Fruit fly (Drosophila melanogaster) whole organism, wandering third instar larva: ENCODE results near the gene CG4842.

Experiments used
- Abd-B ChIP-seq: fragments of >200 bp; optimal IDR thresholded peaks from 2 replicates; lab custom pipeline; 2017; ENCODE audit warnings: missing biosample characterization, missing genetic modification characterization
- Dfd ChIP-seq: fragments of >200 bp; optimal IDR thresholded peaks from 2 replicates; lab custom pipeline; 2017; ENCODE audit warnings: missing biosample characterization, missing genetic modification characterization
- ey ChIP-seq: fragments of 200-800 bp; sonication (Bioruptor generic); optimal IDR thresholded peaks from 2 replicates; lab custom pipeline; 2016; ENCODE audit warnings: missing biosample characterization, missing genetic modification characterization
- fru ChIP-seq: fragments of 200-800 bp; sonication (Bioruptor generic); optimal IDR thresholded peaks from 3 replicates; lab custom pipeline; 2016; ENCODE audit warnings: missing biosample characterization, mild to moderate bottlenecking, missing genetic modification characterization
- pan ChIP-seq: fragments of >200 bp; optimal IDR thresholded peaks from 2 replicates; lab custom pipeline; 2017

DNA sequence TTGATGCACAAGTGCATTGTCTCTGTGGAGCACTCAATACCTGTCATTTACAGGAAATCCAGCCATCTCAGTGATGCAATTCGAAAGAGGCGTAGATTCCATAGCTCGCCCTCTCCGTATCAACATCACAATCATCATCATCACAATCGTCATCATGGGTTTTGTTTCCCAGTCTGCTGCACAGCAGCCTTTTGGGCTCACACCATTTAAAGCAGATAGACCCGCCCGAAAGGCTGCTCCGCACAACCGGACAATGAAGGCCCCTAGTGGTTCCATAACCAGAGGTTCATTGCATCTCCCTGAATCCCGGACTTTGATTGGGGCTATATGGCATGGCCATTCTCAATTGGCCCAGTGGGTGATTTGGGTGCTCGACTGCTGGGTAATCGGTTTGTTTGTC lies 33.3 kb upstream of the CG4842 start:
- TF ChIP-seq ey (GFP tag; lab: Kevin White, UChicago) = no peak
- TF ChIP-seq pan (lab: Kevin White, UChicago) = no peak
- TF ChIP-seq fru = no peak
- no peak for TF ChIP-seq Dfd
- no peak for TF ChIP-seq Abd-B
